Worm (Caenorhabditis elegans) whole organism, mixed stage, embryonic: ENCODE data around the gene F07E5.5.

ENCODE experiments used
- M03D4.4 ChIP-seq: sonication (generic microtip); optimal IDR thresholded peaks from 2 replicates; lab custom pipeline; 2017; ENCODE audit warnings: mild to moderate bottlenecking, missing genetic modification characterization, missing compliant biosample characterization
- bed-3 ChIP-seq: fragments of 200-800 bp; sonication (Bioruptor generic); optimal IDR thresholded peaks from 3 replicates; lab custom pipeline; 2018; ENCODE audit warnings: mild to moderate bottlenecking, missing genetic modification characterization, moderate library complexity, missing compliant biosample characterization
- blmp-1 ChIP-seq: fragments of 150-350 bp; optimal IDR thresholded peaks from 2 replicates; lab custom pipeline; 2014; ENCODE audit warnings: missing biosample characterization, missing genetic modification characterization
- ceh-39 ChIP-seq: fragments of 150-350 bp; optimal IDR thresholded peaks from 2 replicates; lab custom pipeline; 2014; ENCODE audit warnings: missing biosample characterization, missing genetic modification characterization
- ceh-43 ChIP-seq: fragments of 200-800 bp; sonication (Bioruptor generic); optimal IDR thresholded peaks from 2 replicates; lab custom pipeline; 2018; ENCODE audit warnings: mild to moderate bottlenecking, missing genetic modification characterization, moderate library complexity, missing compliant biosample characterization
- ceh-83 ChIP-seq: fragments of 200-800 bp; sonication (Bioruptor generic); optimal IDR thresholded peaks from 2 replicates; lab custom pipeline; 2018; ENCODE audit warnings: mild to moderate bottlenecking, missing genetic modification characterization, missing compliant biosample characterization
- cnd-1 ChIP-seq: fragments of 200-800 bp; sonication (Bioruptor generic); optimal IDR thresholded peaks from 2 replicates; lab custom pipeline; 2018; ENCODE audit warnings: mild to moderate bottlenecking, missing genetic modification characterization, missing compliant biosample characterization
- drap-1 ChIP-seq: fragments of 200-800 bp; sonication (Bioruptor generic); optimal IDR thresholded peaks from 3 replicates; lab custom pipeline; 2018; ENCODE audit warnings: mild to moderate bottlenecking, missing genetic modification characterization, missing compliant biosample characterization
- hlh-1 ChIP-seq: fragments of 150-350 bp; optimal IDR thresholded peaks from 2 replicates; lab custom pipeline; 2014; ENCODE audit warnings: missing biosample characterization, missing genetic modification reagents, missing genetic modification characterization
- mab-5 ChIP-seq: fragments of 150-350 bp; optimal IDR thresholded peaks from 2 replicates; lab custom pipeline; 2014; ENCODE audit warnings: missing biosample characterization, missing genetic modification characterization
- mls-2 ChIP-seq: sonication (generic microtip); optimal IDR thresholded peaks from 2 replicates; lab custom pipeline; 2016; ENCODE audit warnings: mild to moderate bottlenecking, missing genetic modification characterization, moderate library complexity, missing compliant biosample characterization
- nhr-12 ChIP-seq: fragments of 150-350 bp; optimal IDR thresholded peaks from 2 replicates; lab custom pipeline; 2014; ENCODE audit warnings: missing biosample characterization, missing genetic modification characterization
- nhr-2 ChIP-seq: fragments of 150-350 bp; optimal IDR thresholded peaks from 2 replicates; lab custom pipeline; 2014; ENCODE audit warnings: missing biosample characterization, missing genetic modification characterization
- nhr-237 ChIP-seq: fragments of 150-350 bp; optimal IDR thresholded peaks from 2 replicates; lab custom pipeline; 2014; ENCODE audit warnings: missing biosample characterization, missing genetic modification characterization
- nhr-28 ChIP-seq: fragments of 150-350 bp; optimal IDR thresholded peaks from 2 replicates; lab custom pipeline; 2014; ENCODE audit warnings: missing biosample characterization, missing genetic modification characterization
- nhr-76 ChIP-seq: sonication (generic microtip); optimal IDR thresholded peaks from 2 replicates; lab custom pipeline; 2017; ENCODE audit warnings: missing biosample characterization, missing genetic modification characterization
- pha-4 ChIP-seq: fragments of 150-350 bp; optimal IDR thresholded peaks from 2 replicates; lab custom pipeline; 2018; ENCODE audit warnings: missing biosample characterization, missing genetic modification reagents, missing genetic modification characterization
- unc-120 ChIP-seq: sonication (generic microtip); optimal IDR thresholded peaks from 2 replicates; lab custom pipeline; 2017; ENCODE audit warnings: missing genetic modification characterization, missing compliant biosample characterization; ENCODE audit not compliant: poor library complexity, severe bottlenecking
- unc-39 ChIP-seq: fragments of 150-350 bp; optimal IDR thresholded peaks from 2 replicates; lab custom pipeline; 2014; ENCODE audit warnings: missing biosample characterization, missing genetic modification characterization
- unc-62 ChIP-seq: fragments of 150-350 bp; optimal IDR thresholded peaks from 2 replicates; lab custom pipeline; 2014; ENCODE audit warnings: missing biosample characterization, missing genetic modification reagents, missing genetic modification characterization
- zip-8 ChIP-seq: fragments of 150-350 bp; optimal IDR thresholded peaks from 2 replicates; lab custom pipeline; 2014; ENCODE audit warnings: missing biosample characterization, missing genetic modification characterization
- ztf-11 ChIP-seq: fragments of 150-350 bp; optimal IDR thresholded peaks from 2 replicates; lab custom pipeline; 2014; ENCODE audit warnings: missing biosample characterization, missing genetic modification characterization

Gene F07E5.5

ce11 chrII:2013856-2014255 is 45.0 kb downstream of the F07E5.5 start:
- no peak for TF ChIP-seq unc-120 (tag; lab: Kevin White, UChicago)
- TF ChIP-seq nhr-12 (tag; lab: Kevin White, UChicago) = no peak

- TF ChIP-seq mls-2 (no peak), bed-3 (no peak), zip-8 (tag; lab: Kevin White, UChicago) (no peak), blmp-1 (tag; lab: Kevin White, UChicago) (no peak), cnd-1 (no peak), mab-5 (tag; lab: Kevin White, UChicago) (no peak), M03D4.4 (tag; lab: Kevin White, UChicago) (no peak), nhr-76 (tag; lab: Kevin White, UChicago) (no peak)
These were observed 46.2 kb downstream of the F07E5.5 start, which contains the start of gene F59H6.15 for ce11 chrII:2012698-2013097. Gene F59H6.15, plus strand, starts transcription at chrII:2012998.

- no peak for TF ChIP-seq unc-39 (tag; lab: Kevin White, UChicago)
- TF ChIP-seq drap-1 (GFP tag; lab: Kevin White, UChicago) = no peak
- no peak for TF ChIP-seq pha-4
- no peak for TF ChIP-seq blmp-1 (tag; lab: Kevin White, UChicago)
- TF ChIP-seq nhr-28 (tag; lab: Kevin White, UChicago) = no peak
- no peak for TF ChIP-seq hlh-1 (tag; lab: Kevin White, UChicago)
- TF ChIP-seq mab-5 (tag; lab: Kevin White, UChicago) = no peak
- TF ChIP-seq ceh-83 = no peak
- TF ChIP-seq ceh-43 (GFP tag; lab: Kevin White, UChicago) = no peak
- TF ChIP-seq ztf-11 (tag; lab: Kevin White, UChicago) = no peak
- no peak for TF ChIP-seq nhr-2 (tag; lab: Kevin White, UChicago)
- TF ChIP-seq nhr-237 (tag; lab: Kevin White, UChicago) = no peak
- TF ChIP-seq unc-62 = no peak
- TF ChIP-seq zip-8 (tag; lab: Kevin White, UChicago) = no peak
- TF ChIP-seq ceh-39 (tag; lab: Kevin White, UChicago) = no peak
- TF ChIP-seq, all 35 proteins: peak for 0
These were observed 47.7 kb downstream of the F07E5.5 start for ce11 chrII:2011179-2011578.
